Worm (Caenorhabditis elegans) whole organism, L3 larva: ENCODE results near the gene K01H12.4.

Experiments used
- R02D3.7 ChIP-seq: fragments of 150-350 bp; optimal IDR thresholded peaks from 2 replicates; lab custom pipeline; 2014; ENCODE audit warnings: missing biosample characterization, missing genetic modification characterization
- ZK546.5 ChIP-seq: sonication (generic microtip); optimal IDR thresholded peaks from 2 replicates; lab custom pipeline; 2017; ENCODE audit warnings: missing biosample characterization, missing genetic modification characterization
- ama-1 ChIP-seq: fragments of 150-350 bp; optimal IDR thresholded peaks from 2 replicates; lab custom pipeline; 2018
- ceh-28 ChIP-seq: fragments of 150-350 bp; optimal IDR thresholded peaks from 2 replicates; lab custom pipeline; 2014; ENCODE audit warnings: missing biosample characterization, missing genetic modification reagents, missing genetic modification characterization
- daf-12 ChIP-seq: fragments of 150-350 bp; optimal IDR thresholded peaks from 2 replicates; lab custom pipeline; 2014; ENCODE audit warnings: missing biosample characterization, missing genetic modification reagents, missing genetic modification characterization
- egl-27 ChIP-seq: sonication (generic microtip); optimal IDR thresholded peaks from 4 replicates; lab custom pipeline; 2017; ENCODE audit warnings: missing biosample characterization, missing genetic modification reagents, missing genetic modification characterization
- egl-5 ChIP-seq: fragments of 150-350 bp; optimal IDR thresholded peaks from 2 replicates; lab custom pipeline; 2017; ENCODE audit warnings: missing biosample characterization, missing genetic modification reagents, missing genetic modification characterization, inconsistent platforms
- elt-1 ChIP-seq: fragments of 150-350 bp; optimal IDR thresholded peaks from 2 replicates; lab custom pipeline; 2014; ENCODE audit warnings: missing biosample characterization, missing genetic modification characterization
- eor-1 ChIP-seq, 2 experiments: fragments of 150-350 bp; optimal IDR thresholded peaks; 2 replicates each; lab custom pipeline; 2014 to 2018; ENCODE audit warnings: missing biosample characterization in 2 of 2, missing genetic modification characterization in 2 of 2
- fkh-10 ChIP-seq: sonication (generic microtip); optimal IDR thresholded peaks from 2 replicates; lab custom pipeline; 2017; ENCODE audit warnings: missing biosample characterization, missing genetic modification reagents, missing genetic modification characterization
- fkh-2 ChIP-seq: fragments of 150-350 bp; optimal IDR thresholded peaks from 2 replicates; lab custom pipeline; 2014; ENCODE audit warnings: missing biosample characterization, missing genetic modification reagents, missing genetic modification characterization
- fos-1 ChIP-seq: fragments of 150-350 bp; optimal IDR thresholded peaks from 2 replicates; lab custom pipeline; 2014; ENCODE audit warnings: missing biosample characterization, missing genetic modification characterization
- hmg-11 ChIP-seq: sonication (generic microtip); optimal IDR thresholded peaks from 2 replicates; lab custom pipeline; 2016; ENCODE audit warnings: missing genetic modification characterization, missing compliant biosample characterization
- lin-15B ChIP-seq: fragments of 150-350 bp; optimal IDR thresholded peaks from 2 replicates; lab custom pipeline; 2014; ENCODE audit warnings: missing biosample characterization, missing genetic modification characterization
- lin-39 ChIP-seq: fragments of 150-350 bp; optimal IDR thresholded peaks from 2 replicates; lab custom pipeline; 2018; ENCODE audit warnings: missing biosample characterization, missing genetic modification reagents, missing genetic modification characterization
- lsy-12 ChIP-seq: sonication (generic microtip); optimal IDR thresholded peaks from 2 replicates; lab custom pipeline; 2016; ENCODE audit warnings: mild to moderate bottlenecking, missing genetic modification characterization, missing compliant biosample characterization
- nhr-11 ChIP-seq: fragments of 150-350 bp; optimal IDR thresholded peaks from 2 replicates; lab custom pipeline; 2014; ENCODE audit warnings: missing biosample characterization, missing genetic modification characterization
- nhr-12 ChIP-seq: fragments of 150-350 bp; optimal IDR thresholded peaks from 2 replicates; lab custom pipeline; 2014; ENCODE audit warnings: missing biosample characterization, missing genetic modification characterization
- nhr-23 ChIP-seq: fragments of 150-350 bp; optimal IDR thresholded peaks from 2 replicates; lab custom pipeline; 2014; ENCODE audit warnings: missing biosample characterization, missing genetic modification reagents, missing genetic modification characterization
- nhr-25 ChIP-seq: sonication (generic microtip); optimal IDR thresholded peaks from 2 replicates; lab custom pipeline; 2017; ENCODE audit warnings: missing biosample characterization, missing genetic modification characterization
- nhr-28 ChIP-seq: fragments of 150-350 bp; optimal IDR thresholded peaks from 2 replicates; lab custom pipeline; 2014; ENCODE audit warnings: missing biosample characterization, missing genetic modification characterization
- nhr-43 ChIP-seq: sonication (generic microtip); optimal IDR thresholded peaks from 2 replicates; lab custom pipeline; 2016; ENCODE audit warnings: mild to moderate bottlenecking, missing genetic modification characterization, missing compliant biosample characterization; ENCODE audit not compliant: poor library complexity, severe bottlenecking
- nhr-76 ChIP-seq: fragments of 150-350 bp; sonication (generic microtip); optimal IDR thresholded peaks from 5 replicates; lab custom pipeline; 2014; ENCODE audit warnings: missing biosample characterization, missing genetic modification characterization
- nhr-77 ChIP-seq: fragments of 150-350 bp; optimal IDR thresholded peaks from 2 replicates; lab custom pipeline; 2014; ENCODE audit warnings: missing biosample characterization, missing genetic modification characterization
- pha-4 ChIP-seq: fragments of 150-350 bp; optimal IDR thresholded peaks from 2 replicates; lab custom pipeline; 2014; ENCODE audit warnings: missing biosample characterization, missing genetic modification reagents, missing genetic modification characterization
- pqm-1 ChIP-seq: fragments of 150-350 bp; optimal IDR thresholded peaks from 2 replicates; lab custom pipeline; 2017; ENCODE audit warnings: missing biosample characterization, missing genetic modification characterization, inconsistent platforms
- sea-2 ChIP-seq: fragments of 150-350 bp; sonication (generic microtip); optimal IDR thresholded peaks from 4 replicates; lab custom pipeline; 2014; ENCODE audit warnings: missing biosample characterization, missing genetic modification reagents, missing genetic modification characterization
- skn-1 ChIP-seq: fragments of 150-350 bp; optimal IDR thresholded peaks from 2 replicates; lab custom pipeline; 2014; ENCODE audit warnings: missing biosample characterization, missing genetic modification characterization
- snpc-4 ChIP-seq: fragments of 150-350 bp; optimal IDR thresholded peaks from 2 replicates; lab custom pipeline; 2014; ENCODE audit warnings: missing biosample characterization, missing genetic modification characterization
- unc-39 ChIP-seq: sonication (generic microtip); optimal IDR thresholded peaks from 4 replicates; lab custom pipeline; 2017; ENCODE audit warnings: missing biosample characterization, missing genetic modification characterization
- unc-62 ChIP-seq: fragments of 150-350 bp; sonication (generic microtip); optimal IDR thresholded peaks from 4 replicates; lab custom pipeline; 2014; ENCODE audit warnings: missing biosample characterization, missing genetic modification reagents, missing genetic modification characterization
- zag-1 ChIP-seq: fragments of 150-350 bp; optimal IDR thresholded peaks from 2 replicates; lab custom pipeline; 2014; ENCODE audit warnings: missing biosample characterization, missing genetic modification characterization

Gene K01H12.4

ce11 chrIV:9723185-9723584 lies 10.3 kb downstream of the K01H12.4 start:
- no peak for TF ChIP-seq pqm-1 (tag; lab: Kevin White, UChicago)
- TF ChIP-seq ama-1 = no peak
- no peak for TF ChIP-seq snpc-4
- TF ChIP-seq lin-39 = no peak
- no peak for TF ChIP-seq eor-1 (tag; optimal IDR thresholded peaks at IDR 0.05; lab: Kevin White, UChicago)
- no peak for TF ChIP-seq nhr-28 (tag; lab: Kevin White, UChicago)
- no peak for TF ChIP-seq pha-4 (tag; lab: Kevin White, UChicago)
- TF ChIP-seq R02D3.7 (tag; lab: Kevin White, UChicago) = no peak
- peak; percentile 92 for TF ChIP-seq elt-1 (tag; lab: Kevin White, UChicago)
- peak; percentile 26 for TF ChIP-seq ceh-28 (tag; lab: Kevin White, UChicago)
- no peak for TF ChIP-seq nhr-43 (tag; lab: Kevin White, UChicago)
- no peak for TF ChIP-seq daf-12 (tag; lab: Kevin White, UChicago)
- TF ChIP-seq nhr-76 (tag; lab: Kevin White, UChicago) = no peak
- TF ChIP-seq fkh-2 (tag; lab: Kevin White, UChicago) = no peak
- peak; percentile 75 for TF ChIP-seq nhr-23

ce11 chrIV:9724948-9725347 lies 12.1 kb downstream of the K01H12.4 start, which contains the start of the genes nhr-138 and C28D4.18:
Gene nhr-138 (plus strand): TSS chrIV:9725251.
Gene C28D4.18 (plus strand): TSS chrIV:9725280.
- TF ChIP-seq sea-2 (GFP tag; lab: Kevin White, UChicago) (no peak), unc-39 (tag; lab: Kevin White, UChicago) (no peak), elt-1 (tag; lab: Kevin White, UChicago) (no peak), R02D3.7 (tag; lab: Kevin White, UChicago) (no peak), ama-1 (no peak)

ce11 chrIV:9725468-9725985 lies 12.6 kb downstream of the K01H12.4 start:
- peak; percentile 66 for TF ChIP-seq nhr-11
- no peak for TF ChIP-seq snpc-4

- TF ChIP-seq ceh-28 (tag; lab: Kevin White, UChicago) = no peak
- TF ChIP-seq hmg-11 (tag; lab: Kevin White, UChicago) = no peak
- TF ChIP-seq nhr-77 = no peak
- no peak for TF ChIP-seq lsy-12 (tag; lab: Kevin White, UChicago)
- no peak for TF ChIP-seq R02D3.7 (tag; lab: Kevin White, UChicago)
- TF ChIP-seq lin-15B (tag; lab: Kevin White, UChicago) = no peak
- TF ChIP-seq nhr-23 = no peak
- no peak for TF ChIP-seq snpc-4
- no peak for TF ChIP-seq nhr-12 (tag; lab: Kevin White, UChicago)
- TF ChIP-seq fkh-10 (GFP tag; lab: Kevin White, UChicago) = no peak
- TF ChIP-seq skn-1 (tag; lab: Kevin White, UChicago) = no peak
- TF ChIP-seq, all 47 proteins: peak for 0
These were observed 14.3 kb downstream of the K01H12.4 start for ce11 chrIV:9727217-9727616.

ce11 chrIV:9728376-9728775 lies 15.5 kb downstream of the K01H12.4 start, which contains the start of gene nhr-100:
Gene nhr-100 (plus strand): TSS chrIV:9728676.
- no peak for TF ChIP-seq ceh-28 (tag; lab: Kevin White, UChicago)
- no peak for TF ChIP-seq lin-39
- no peak for TF ChIP-seq lsy-12 (tag; lab: Kevin White, UChicago)
- no peak for TF ChIP-seq nhr-11
- no peak for TF ChIP-seq egl-27
- no peak for TF ChIP-seq unc-39 (tag; lab: Kevin White, UChicago)
- TF ChIP-seq eor-1 (tag; optimal IDR thresholded peaks at IDR 0.05; lab: Kevin White, UChicago) = no peak
- TF ChIP-seq egl-5 (tag; lab: Kevin White, UChicago) = no peak
- no peak for TF ChIP-seq nhr-12 (tag; lab: Kevin White, UChicago)
- TF ChIP-seq ZK546.5 (tag; lab: Kevin White, UChicago) = no peak
- no peak for TF ChIP-seq daf-12 (tag; lab: Kevin White, UChicago)
- TF ChIP-seq zag-1 = no peak
- no peak for TF ChIP-seq nhr-25 (tag; lab: Kevin White, UChicago)
- no peak for TF ChIP-seq fos-1
- TF ChIP-seq nhr-23 = no peak
- no peak for TF ChIP-seq ama-1
- TF ChIP-seq lin-15B (tag; lab: Kevin White, UChicago) = no peak
- TF ChIP-seq nhr-43 (tag; lab: Kevin White, UChicago) = no peak
- no peak for TF ChIP-seq unc-62 (GFP tag; lab: Kevin White, UChicago)
